Fruit fly (Drosophila melanogaster): ENCODE measurements around the gene RabGGTb.

The RabGGTb gene

dm6 chr2L:2908440-2909154 is 29.7 kb downstream of the RabGGTb start (continued):
- TF ChIP-seq CG16815 (GFP tag; optimal IDR thresholded peaks at IDR 0.05) (no peak), CG4360 (GFP tag; IDR thresholded peaks at IDR 0.05) (peak; percentile 99), jumu (GFP tag; optimal IDR thresholded peaks at IDR 0.05) (no peak), CG31441 (GFP tag; IDR thresholded peaks at IDR 0.05) (0 out of 2 replicates have a peak, but pooled peaks have one; percentile 5), CG18262 (tag; optimal IDR thresholded peaks at IDR 0.05) (no peak), CG9215 (GFP tag; IDR thresholded peaks at IDR 0.05) (no peak), Atf6 (GFP tag; IDR thresholded peaks at IDR 0.05) (no peak), Oaz (GFP tag; IDR thresholded peaks at IDR 0.05) (no peak), slp2 (GFP tag; optimal IDR thresholded peaks at IDR 0.05) (no peak), gce (GFP tag; IDR thresholded peaks at IDR 0.05) (no peak), CG9609 (GFP tag; optimal IDR thresholded peaks at IDR 0.05) (no peak), CG2712 (tag; optimal IDR thresholded peaks at IDR 0.05) (no peak), tll (GFP tag; optimal IDR thresholded peaks at IDR 0.05) (peak in 1 of 2 experiments; percentile 21), D19A (tag; optimal IDR thresholded peaks at IDR 0.05) (peak; percentile 7), CG32532 (GFP tag; IDR thresholded peaks at IDR 0.05) (peak; percentile 7; the same call in 1 of the 2 replicates), knrl (GFP tag; IDR thresholded peaks at IDR 0.05; ENCODE audit: partially characterized antibody) (no peak), CG18599 (GFP tag; optimal IDR thresholded peaks at IDR 0.05) (peak; percentile 9), CG5180 (GFP tag; optimal IDR thresholded peaks at IDR 0.05) (peak; percentile 50), Antp (GFP tag; optimal IDR thresholded peaks at IDR 0.05) (no peak), NC2α (GFP tag; optimal IDR thresholded peaks at IDR 0.05) (no peak), Kr (GFP tag; optimal IDR thresholded peaks at IDR 0.05) (no peak), CG30020 (tag; optimal IDR thresholded peaks at IDR 0.05) (no peak), MTF-1 (GFP tag; optimal IDR thresholded peaks at IDR 0.05; ENCODE audit: borderline replicate concordance) (no peak), Lpt (GFP tag; optimal IDR thresholded peaks at IDR 0.05) (no peak), Awh (GFP tag; IDR thresholded peaks at IDR 0.05) (no peak), Abd-B (GFP tag; optimal IDR thresholded peaks at IDR 0.05) (peak; percentile 51), ken (GFP tag; IDR thresholded peaks at IDR 0.05) (no peak), CG3838 (GFP tag; optimal IDR thresholded peaks at IDR 0.05) (no peak), Optix (GFP tag; IDR thresholded peaks at IDR 0.05) (no peak), CG16813 (GFP tag; IDR thresholded peaks at IDR 0.05; ENCODE audit: partially characterized antibody) (no peak), pita (GFP tag; optimal IDR thresholded peaks at IDR 0.05) (no peak), CG1233 (GFP tag; optimal IDR thresholded peaks at IDR 0.05) (no peak), CG16863 (GFP tag; optimal IDR thresholded peaks at IDR 0.05) (no peak), Sry-δ (GFP tag; optimal IDR thresholded peaks at IDR 0.05) (no peak), CG34422 (GFP tag; IDR thresholded peaks at IDR 0.05) (no peak), Nf-YB (GFP tag; optimal IDR thresholded peaks at IDR 0.05) (no peak), usp (GFP tag; optimal IDR thresholded peaks at IDR 0.05) (no peak), ro (GFP tag; IDR thresholded peaks at IDR 0.05) (no peak), NK7.1 (GFP tag; optimal IDR thresholded peaks at IDR 0.05) (no peak), ranshi (GFP tag; IDR thresholded peaks at IDR 0.05) (no peak), Hr39 (optimal IDR thresholded peaks at IDR 0.05) (no peak), PHDP (tag; optimal IDR thresholded peaks at IDR 0.05) (no peak), stc (GFP tag; IDR thresholded peaks at IDR 0.05) (no peak), Ets97D (GFP tag; optimal IDR thresholded peaks at IDR 0.05) (no peak), CG1832 (GFP tag; optimal IDR thresholded peaks at IDR 0.05) (peak; percentile 34), CG14860 (GFP tag; IDR thresholded peaks at IDR 0.05; ENCODE audit: partially characterized antibody) (no peak), D19B (GFP tag; optimal IDR thresholded peaks at IDR 0.05) (no peak), lov (optimal IDR thresholded peaks at IDR 0.05) (no peak), lov (GFP tag; IDR thresholded peaks at IDR 0.05) (no peak), Med (GFP tag) (no peak), HmgD (GFP tag; optimal IDR thresholded peaks at IDR 0.05) (no peak)

Measured in whole organism, embryonic.